Worm (Caenorhabditis elegans): ENCODE results near the gene srg-34.

srg-34 gene

ce11 chrV:18564786-18565185 lies at the start of gene srg-34:
Gene srg-34 (minus strand): TSS chrV:18564886.
- no peak for TF ChIP-seq ham-2 (GFP tag; optimal IDR thresholded peaks at IDR 0.05)
- no peak for TF ChIP-seq unc-62 (GFP tag; optimal IDR thresholded peaks at IDR 0.05)
- no peak for TF ChIP-seq blmp-1 (tag; optimal IDR thresholded peaks at IDR 0.05)
- TF ChIP-seq drap-1 (GFP tag; optimal IDR thresholded peaks at IDR 0.05): no peak
- no peak for TF ChIP-seq nhr-28 (tag; optimal IDR thresholded peaks at IDR 0.05)
- no peak for TF ChIP-seq hlh-1 (tag; optimal IDR thresholded peaks at IDR 0.05)
- TF ChIP-seq sem-2 (GFP tag; optimal IDR thresholded peaks at IDR 0.05): no peak
- no peak for TF ChIP-seq elt-1 (tag; optimal IDR thresholded peaks at IDR 0.05; ENCODE audit: borderline replicate concordance, insufficient read depth)

- TF ChIP-seq ham-2 (GFP tag; optimal IDR thresholded peaks at IDR 0.05) (peak; percentile 50), ceh-43 (GFP tag; optimal IDR thresholded peaks at IDR 0.05) (no peak), ztf-11 (tag; optimal IDR thresholded peaks at IDR 0.05) (no peak)
Measured at ce11 chrV:18613164-18613563, 48.5 kb upstream of the srg-34 start.

DNA sequence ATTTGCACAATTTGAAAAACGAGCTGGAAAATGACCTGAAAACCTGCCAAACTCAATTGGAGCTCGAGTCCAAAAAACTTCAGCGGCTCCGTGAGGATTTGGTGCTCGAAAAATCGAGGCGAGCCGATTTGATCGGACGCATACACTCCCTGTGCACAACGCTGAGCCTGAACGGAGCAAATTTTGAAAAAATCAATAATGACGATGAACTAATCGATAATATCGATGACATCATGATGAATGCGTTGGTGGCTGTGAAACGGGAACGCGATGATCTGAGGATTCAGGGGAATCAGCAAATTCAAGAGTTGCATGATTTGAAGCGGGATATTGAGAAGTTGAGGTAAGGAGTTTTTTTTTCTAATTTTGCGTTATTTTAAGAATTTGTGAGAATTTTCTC lies 40.8 kb upstream of the srg-34 start:
- TF ChIP-seq M03D4.4 (tag; optimal IDR thresholded peaks at IDR 0.05) (no peak), ham-2 (GFP tag; optimal IDR thresholded peaks at IDR 0.05) (no peak), sem-2 (GFP tag; optimal IDR thresholded peaks at IDR 0.05) (no peak), blmp-1 (tag; optimal IDR thresholded peaks at IDR 0.05) (no peak), lin-13 (tag; optimal IDR thresholded peaks at IDR 0.05) (no peak), zip-8 (tag; optimal IDR thresholded peaks at IDR 0.05) (no peak), mab-5 (tag; optimal IDR thresholded peaks at IDR 0.05) (no peak), nhr-76 (tag; optimal IDR thresholded peaks at IDR 0.05) (no peak), drap-1 (GFP tag; optimal IDR thresholded peaks at IDR 0.05) (no peak), flh-1 (GFP tag; optimal IDR thresholded peaks at IDR 0.05) (no peak)

DNA sequence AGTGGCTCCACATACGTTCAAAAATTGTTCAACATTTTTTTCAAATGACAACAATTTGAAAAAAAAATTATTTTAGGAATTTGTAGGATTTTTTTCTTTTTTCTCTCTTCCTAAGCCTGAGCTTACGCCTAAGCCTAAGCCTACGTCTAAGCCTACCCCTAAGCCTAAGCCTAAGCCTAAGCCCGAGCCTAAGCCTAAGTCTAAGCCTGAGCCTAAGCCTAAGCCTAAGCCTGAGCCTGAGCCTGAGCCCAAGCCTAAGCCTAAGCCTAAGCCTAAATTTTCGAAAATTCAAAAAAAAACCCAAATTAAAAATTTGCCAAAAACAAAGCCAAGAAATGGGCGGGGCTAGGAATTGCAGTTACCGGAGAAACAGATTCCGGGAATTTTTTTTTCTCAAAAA lies 33.1 kb upstream of the srg-34 start:
- TF ChIP-seq ztf-11 (tag; optimal IDR thresholded peaks at IDR 0.05) (no peak), sem-2 (GFP tag; optimal IDR thresholded peaks at IDR 0.05) (no peak), unc-62 (GFP tag; optimal IDR thresholded peaks at IDR 0.05) (no peak), M03D4.4 (tag; optimal IDR thresholded peaks at IDR 0.05) (no peak), sptf-1 (tag; optimal IDR thresholded peaks at IDR 0.05) (no peak), nhr-237 (tag; optimal IDR thresholded peaks at IDR 0.05) (no peak), unc-39 (tag; optimal IDR thresholded peaks at IDR 0.05) (no peak), lin-32 (GFP tag; optimal IDR thresholded peaks at IDR 0.05) (no peak), zip-8 (tag; optimal IDR thresholded peaks at IDR 0.05) (no peak), pha-4 (tag; optimal IDR thresholded peaks at IDR 0.05) (no peak), nhr-28 (tag; optimal IDR thresholded peaks at IDR 0.05) (no peak), cnd-1 (tag; optimal IDR thresholded peaks at IDR 0.05) (no peak), elt-1 (tag; optimal IDR thresholded peaks at IDR 0.05; ENCODE audit: borderline replicate concordance, insufficient read depth) (no peak)

- TF ChIP-seq M03D4.4 (tag; optimal IDR thresholded peaks at IDR 0.05) (peak; percentile 36), blmp-1 (tag; optimal IDR thresholded peaks at IDR 0.05) (no peak), drap-1 (GFP tag; optimal IDR thresholded peaks at IDR 0.05) (peak; percentile 17), hlh-1 (tag; optimal IDR thresholded peaks at IDR 0.05) (peak; percentile 73), ces-1 (GFP tag; optimal IDR thresholded peaks at IDR 0.05) (no peak), nhr-28 (tag; optimal IDR thresholded peaks at IDR 0.05) (no peak)
Measured at ce11 chrV:18596240-18596639, 31.6 kb upstream of the srg-34 start.

ce11 chrV:18592448-18592847 lies 27.8 kb upstream of the srg-34 start, which contains the start of gene grdn-1:
Gene grdn-1 (plus strand): TSS chrV:18592748.
- TF ChIP-seq lin-32 (GFP tag; optimal IDR thresholded peaks at IDR 0.05) (no peak), hlh-1 (tag; optimal IDR thresholded peaks at IDR 0.05) (no peak), bed-3 (GFP tag; optimal IDR thresholded peaks at IDR 0.05) (no peak), nhr-76 (tag; optimal IDR thresholded peaks at IDR 0.05) (no peak), lin-13 (tag; optimal IDR thresholded peaks at IDR 0.05) (no peak), cnd-1 (tag; optimal IDR thresholded peaks at IDR 0.05) (no peak), zip-8 (tag; optimal IDR thresholded peaks at IDR 0.05) (no peak), mab-5 (tag; optimal IDR thresholded peaks at IDR 0.05) (no peak), nhr-28 (tag; optimal IDR thresholded peaks at IDR 0.05) (no peak), tbx-8 (GFP tag; optimal IDR thresholded peaks at IDR 0.05) (no peak), ztf-11 (tag; optimal IDR thresholded peaks at IDR 0.05) (no peak), flh-1 (GFP tag; optimal IDR thresholded peaks at IDR 0.05) (no peak), mep-1 (tag; optimal IDR thresholded peaks at IDR 0.05) (no peak), snpc-4 (tag; optimal IDR thresholded peaks at IDR 0.05) (no peak), M03D4.4 (tag; optimal IDR thresholded peaks at IDR 0.05) (no peak), unc-39 (tag; optimal IDR thresholded peaks at IDR 0.05) (no peak)

Measured in whole organism, mixed stage, embryonic.